Worm (Caenorhabditis elegans): ENCODE data around the gene T05E12.6.

The T05E12.6 gene

DNA sequence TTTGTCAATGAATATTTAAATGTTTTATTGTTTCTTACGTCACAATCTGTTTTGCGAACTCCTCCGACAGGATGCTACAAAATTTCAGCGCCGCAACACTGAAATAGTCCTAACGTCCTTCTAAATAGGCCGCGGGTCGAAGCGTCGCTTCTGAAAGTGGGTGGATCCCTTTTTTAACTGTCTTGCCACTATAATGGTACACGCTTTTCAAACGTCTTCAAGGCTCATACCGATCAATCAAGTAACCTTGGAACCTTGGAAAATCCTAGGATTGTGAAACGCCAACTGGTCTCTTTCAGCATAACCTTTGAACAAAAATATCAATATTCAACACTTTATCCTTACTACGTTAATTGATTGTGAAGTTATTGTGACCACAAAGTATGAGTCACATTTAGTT, 22.6 kb downstream of the T05E12.6 start:
- TF ChIP-seq ceh-16 (tag; optimal IDR thresholded peaks at IDR 0.05): no peak
- TF ChIP-seq lsy-12 (tag; optimal IDR thresholded peaks at IDR 0.05): no peak
- TF ChIP-seq ztf-4 (tag; optimal IDR thresholded peaks at IDR 0.05): no peak
- no peak for TF ChIP-seq pha-4 (tag; optimal IDR thresholded peaks at IDR 0.05)
- TF ChIP-seq eor-1 (tag; optimal IDR thresholded peaks at IDR 0.05): no peak
- no peak for TF ChIP-seq hmg-11 (tag; optimal IDR thresholded peaks at IDR 0.05)
- TF ChIP-seq egl-5 (tag; optimal IDR thresholded peaks at IDR 0.05): no peak
- no peak for TF ChIP-seq ceh-82 (tag; optimal IDR thresholded peaks at IDR 0.05)
- no peak for TF ChIP-seq nhr-28 (tag; optimal IDR thresholded peaks at IDR 0.05)
- TF ChIP-seq nhr-23 (tag; optimal IDR thresholded peaks at IDR 0.05): no peak
- TF ChIP-seq tbx-2 (tag; optimal IDR thresholded peaks at IDR 0.05): no peak
- TF ChIP-seq nhr-12 (tag; optimal IDR thresholded peaks at IDR 0.05): no peak
- no peak for TF ChIP-seq ceh-9 (tag; optimal IDR thresholded peaks at IDR 0.05)
- no peak for TF ChIP-seq nhr-237 (tag; optimal IDR thresholded peaks at IDR 0.05)
- TF ChIP-seq fkh-10 (GFP tag; optimal IDR thresholded peaks at IDR 0.05): no peak
- no peak for TF ChIP-seq mml-1 (tag; optimal IDR thresholded peaks at IDR 0.05)
- no peak for TF ChIP-seq lin-39 (tag; optimal IDR thresholded peaks at IDR 0.05)
- no peak for TF ChIP-seq elt-2 (tag; optimal IDR thresholded peaks at IDR 0.05)

DNA sequence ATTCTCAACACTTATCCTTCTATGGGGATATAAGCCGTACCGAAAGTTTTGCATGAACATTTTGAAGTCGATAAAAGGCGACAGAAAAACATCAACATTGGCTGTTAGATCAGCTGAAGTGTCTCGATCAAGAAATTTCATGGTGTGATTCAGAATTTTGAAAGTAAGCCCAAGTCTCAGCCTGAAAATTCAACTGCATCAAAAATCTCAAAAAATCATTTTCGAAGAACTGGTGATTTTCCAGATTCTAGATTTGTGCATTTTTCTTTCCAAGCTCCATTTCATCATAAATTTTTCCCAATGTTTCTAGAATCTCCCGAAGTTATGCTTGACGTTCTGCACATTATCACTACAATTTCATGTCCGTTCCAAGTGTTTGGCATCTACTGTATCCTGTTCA, 24.6 kb downstream of the T05E12.6 start, which contains the start of gene srh-255:
Gene srh-255 (plus strand): TSS at position 301 of the 400 bp plus-strand sequence.
- no peak for TF ChIP-seq ZK546.5 (tag; optimal IDR thresholded peaks at IDR 0.05)

DNA sequence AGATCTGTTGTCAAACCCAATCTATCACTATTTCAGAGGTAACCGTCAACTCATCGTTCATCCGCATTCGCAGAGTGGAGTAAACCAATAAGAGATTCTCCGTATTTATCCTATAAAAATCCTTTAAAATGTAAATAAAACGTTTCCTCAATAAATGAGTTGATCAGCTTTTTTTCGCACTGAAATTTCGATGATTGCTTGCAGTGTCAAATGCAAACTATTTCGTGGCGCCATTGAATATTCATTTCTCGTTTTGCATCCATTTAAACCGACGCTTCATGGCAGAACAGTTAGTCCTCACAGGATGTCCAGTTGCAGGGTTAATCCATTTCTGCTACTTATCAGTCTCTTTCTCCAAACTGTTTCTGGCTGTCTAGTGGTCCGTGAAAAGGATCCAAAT, 27.7 kb downstream of the T05E12.6 start, which contains the start of gene F28B1.9:
Gene F28B1.9 (plus strand): TSS at position 301 of the 400 bp plus-strand sequence.
- TF ChIP-seq nhr-25 (tag; optimal IDR thresholded peaks at IDR 0.05): no peak

DNA sequence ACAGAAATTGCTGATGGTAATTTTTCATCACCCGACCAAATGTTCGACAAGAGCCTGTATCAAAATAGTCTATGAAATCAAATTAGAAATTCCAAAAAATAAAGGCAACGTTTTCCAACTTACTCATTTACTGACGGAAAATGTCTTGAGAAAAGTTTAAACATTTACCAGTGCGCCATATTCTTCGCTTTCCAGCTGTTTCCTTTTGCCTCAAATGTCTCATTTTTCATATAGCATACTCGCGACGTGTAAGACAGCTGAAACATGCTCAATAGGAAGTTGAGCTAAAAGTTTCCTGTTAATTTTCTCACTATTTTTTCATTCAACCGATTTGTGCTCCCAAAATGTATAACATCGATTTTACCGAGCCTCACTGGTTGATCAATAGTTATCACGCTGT, 29.3 kb downstream of the T05E12.6 start, which contains the start of gene sri-66:
Gene sri-66 (plus strand): TSS at position 301 of the 400 bp plus-strand sequence.
- TF ChIP-seq ztf-11 (tag; optimal IDR thresholded peaks at IDR 0.05) (no peak), ceh-28 (tag; optimal IDR thresholded peaks at IDR 0.05) (no peak), unc-39 (tag; optimal IDR thresholded peaks at IDR 0.05) (no peak), jun-1 (tag; optimal IDR thresholded peaks at IDR 0.05) (no peak), nhr-237 (tag; optimal IDR thresholded peaks at IDR 0.05) (no peak), fkh-2 (tag; optimal IDR thresholded peaks at IDR 0.05) (no peak), snpc-4 (tag; optimal IDR thresholded peaks at IDR 0.05) (no peak), nhr-23 (tag; optimal IDR thresholded peaks at IDR 0.05) (no peak), nhr-11 (tag; optimal IDR thresholded peaks at IDR 0.05) (no peak), ztf-4 (tag; optimal IDR thresholded peaks at IDR 0.05) (no peak), nhr-12 (tag; optimal IDR thresholded peaks at IDR 0.05) (no peak), elt-1 (tag; optimal IDR thresholded peaks at IDR 0.05) (no peak), nhr-77 (tag; optimal IDR thresholded peaks at IDR 0.05) (no peak), mml-1 (tag; optimal IDR thresholded peaks at IDR 0.05) (no peak), egl-5 (tag; optimal IDR thresholded peaks at IDR 0.05) (no peak)

DNA sequence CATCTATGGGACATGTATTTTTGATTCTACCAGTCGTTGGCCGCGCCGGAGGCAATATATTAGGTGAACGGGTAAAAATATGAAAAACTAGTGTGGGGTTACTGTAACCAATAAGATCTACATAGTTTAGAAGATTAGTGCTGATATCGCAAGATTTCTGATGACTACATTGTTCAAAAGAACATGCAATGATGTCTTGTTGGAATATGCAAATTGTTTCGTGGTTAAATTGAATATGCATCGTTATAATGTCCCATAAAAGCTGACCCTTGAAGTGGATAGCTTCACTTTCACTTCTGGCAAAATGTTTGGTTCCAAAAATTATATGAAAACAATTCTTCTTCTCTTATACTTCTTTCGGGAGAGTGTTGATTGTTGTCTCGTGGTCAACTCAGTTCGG, 44.7 kb downstream of the T05E12.6 start, which contains the start of gene F28B1.2:
Gene F28B1.2 (plus strand): TSS at position 301 of the 400 bp plus-strand sequence.
- TF ChIP-seq ceh-28 (tag; optimal IDR thresholded peaks at IDR 0.05): no peak
- no peak for TF ChIP-seq nhr-12 (tag; optimal IDR thresholded peaks at IDR 0.05)

DNA sequence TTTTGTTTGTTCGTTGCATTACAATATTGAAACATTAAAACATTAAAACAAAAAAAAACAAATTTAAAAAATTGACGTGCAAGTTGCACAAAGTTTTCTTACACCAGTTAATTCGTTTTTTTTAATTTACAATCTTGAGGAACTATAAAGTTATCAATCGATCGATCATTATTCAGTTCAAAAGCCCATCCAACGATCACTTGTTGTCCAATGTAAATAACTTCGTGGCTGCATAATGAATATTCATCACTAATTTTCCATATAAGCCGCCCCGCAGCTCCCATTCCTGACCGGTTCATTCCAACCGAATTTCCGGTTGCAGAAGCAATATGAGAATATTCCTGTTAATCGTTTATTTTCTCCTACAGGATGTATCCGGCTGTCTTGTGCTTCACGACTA, 47.0 kb downstream of the T05E12.6 start, which contains the start of gene hpo-33:
Gene hpo-33 (plus strand): TSS at position 301 of the 400 bp plus-strand sequence.
- TF ChIP-seq unc-39 (tag; optimal IDR thresholded peaks at IDR 0.05) (no peak), ceh-9 (tag; optimal IDR thresholded peaks at IDR 0.05) (no peak), daf-12 (tag; optimal IDR thresholded peaks at IDR 0.05) (no peak), zag-1 (tag; optimal IDR thresholded peaks at IDR 0.05) (no peak), nfya-1 (tag; optimal IDR thresholded peaks at IDR 0.05; ENCODE audit: insufficient read depth) (no peak), mml-1 (tag; optimal IDR thresholded peaks at IDR 0.05) (no peak), nhr-67 (tag; optimal IDR thresholded peaks at IDR 0.05) (no peak), snpc-4 (tag; optimal IDR thresholded peaks at IDR 0.05) (no peak), pha-4 (tag; optimal IDR thresholded peaks at IDR 0.05) (no peak), lin-39 (tag; optimal IDR thresholded peaks at IDR 0.05) (no peak), nhr-77 (tag; optimal IDR thresholded peaks at IDR 0.05) (no peak), nhr-11 (tag; optimal IDR thresholded peaks at IDR 0.05) (no peak), elt-3 (tag; optimal IDR thresholded peaks at IDR 0.05) (no peak), nhr-23 (tag; optimal IDR thresholded peaks at IDR 0.05) (no peak), nhr-237 (tag; optimal IDR thresholded peaks at IDR 0.05) (no peak), ceh-82 (tag; optimal IDR thresholded peaks at IDR 0.05) (no peak), R02D3.7 (tag; optimal IDR thresholded peaks at IDR 0.05) (no peak), tbx-2 (tag; optimal IDR thresholded peaks at IDR 0.05) (no peak), ama-1 (optimal IDR thresholded peaks at IDR 0.05) (no peak)

Measured in whole organism, L3 larva.